Worm (Caenorhabditis elegans) whole organism, L2 larva: ENCODE results near the gene mam-5.

Experiments used
- C34F6.9 ChIP-seq: fragments of 150-350 bp; optimal IDR thresholded peaks from 2 replicates; lab custom pipeline; 2014; ENCODE audit warnings: missing biosample characterization, missing genetic modification characterization
- F13H6.1 ChIP-seq: sonication (generic microtip); optimal IDR thresholded peaks from 2 replicates; lab custom pipeline; 2016; ENCODE audit warnings: missing genetic modification characterization, missing compliant biosample characterization
- R02D3.7 ChIP-seq: fragments of 150-350 bp; optimal IDR thresholded peaks from 2 replicates; lab custom pipeline; 2014; ENCODE audit warnings: missing biosample characterization, missing genetic modification characterization
- ZK546.5 ChIP-seq: sonication (generic microtip); optimal IDR thresholded peaks from 2 replicates; lab custom pipeline; 2017; ENCODE audit warnings: missing biosample characterization, missing genetic modification characterization
- alr-1 ChIP-seq: fragments of 150-350 bp; optimal IDR thresholded peaks from 2 replicates; lab custom pipeline; 2014; ENCODE audit warnings: missing biosample characterization, missing genetic modification characterization
- aly-2 ChIP-seq: fragments of 150-350 bp; optimal IDR thresholded peaks from 2 replicates; lab custom pipeline; 2014; ENCODE audit warnings: missing biosample characterization, missing genetic modification characterization
- blmp-1 ChIP-seq: sonication (generic microtip); optimal IDR thresholded peaks from 2 replicates; lab custom pipeline; 2017; ENCODE audit warnings: missing genetic modification characterization, mild to moderate bottlenecking, missing compliant biosample characterization, antibody characterized with exemption, moderate library complexity; ENCODE audit not compliant: insufficient read depth
- ceh-16 ChIP-seq: fragments of 150-350 bp; optimal IDR thresholded peaks from 2 replicates; lab custom pipeline; 2014; ENCODE audit warnings: missing biosample characterization, missing genetic modification characterization
- ceh-82 ChIP-seq: fragments of 150-350 bp; optimal IDR thresholded peaks from 2 replicates; lab custom pipeline; 2014; ENCODE audit warnings: missing biosample characterization, missing genetic modification characterization
- crh-2 ChIP-seq: sonication (generic microtip); optimal IDR thresholded peaks from 2 replicates; lab custom pipeline; 2017; ENCODE audit warnings: missing biosample characterization, missing genetic modification characterization
- dmd-4 ChIP-seq: sonication (generic microtip); optimal IDR thresholded peaks from 2 replicates; lab custom pipeline; 2017; ENCODE audit warnings: missing biosample characterization, missing genetic modification characterization
- egl-27 ChIP-seq: sonication (generic microtip); optimal IDR thresholded peaks from 3 replicates; lab custom pipeline; 2017; ENCODE audit warnings: missing biosample characterization, missing genetic modification reagents, missing genetic modification characterization
- elt-3 ChIP-seq: sonication (generic microtip); optimal IDR thresholded peaks from 2 replicates; lab custom pipeline; 2017; ENCODE audit warnings: missing biosample characterization, missing genetic modification characterization
- fos-1 ChIP-seq: fragments of 150-350 bp; optimal IDR thresholded peaks from 2 replicates; lab custom pipeline; 2014; ENCODE audit warnings: missing biosample characterization, missing genetic modification characterization
- gmeb-1 ChIP-seq: fragments of 150-350 bp; optimal IDR thresholded peaks from 2 replicates; lab custom pipeline; 2014; ENCODE audit warnings: missing biosample characterization, missing genetic modification characterization
- lin-13 ChIP-seq: fragments of 150-350 bp; optimal IDR thresholded peaks from 2 replicates; lab custom pipeline; 2014; ENCODE audit warnings: missing biosample characterization, missing genetic modification reagents, missing genetic modification characterization
- lin-39 ChIP-seq: fragments of 150-350 bp; optimal IDR thresholded peaks from 2 replicates; lab custom pipeline; 2014; ENCODE audit warnings: missing biosample characterization, missing genetic modification reagents, missing genetic modification characterization
- lsy-2 ChIP-seq, 2 experiments: fragments of 150-350 bp in 1 of 2; sonication (generic microtip) in 1 of 2; optimal IDR thresholded peaks; 2 replicates each; lab custom pipeline; 2014 to 2017; ENCODE audit warnings: missing biosample characterization in 2 of 2, missing genetic modification characterization in 2 of 2
- mab-5 ChIP-seq: fragments of 150-350 bp; optimal IDR thresholded peaks from 2 replicates; lab custom pipeline; 2014; ENCODE audit warnings: missing biosample characterization, missing genetic modification characterization
- mbf-1 ChIP-seq: sonication (generic microtip); optimal IDR thresholded peaks from 2 replicates; lab custom pipeline; 2017; ENCODE audit warnings: missing biosample characterization, missing genetic modification characterization
- mdl-1 ChIP-seq, 2 experiments: fragments of 150-350 bp in 1 of 2; sonication (generic microtip) in 1 of 2; optimal IDR thresholded peaks; 2 replicates each; lab custom pipeline; 2017; ENCODE audit warnings: missing biosample characterization in 2 of 2, missing genetic modification characterization in 2 of 2
- nhr-10 ChIP-seq: sonication (generic microtip); optimal IDR thresholded peaks from 2 replicates; lab custom pipeline; 2017; ENCODE audit warnings: missing biosample characterization, missing genetic modification characterization
- nhr-11 ChIP-seq: fragments of 150-350 bp; optimal IDR thresholded peaks from 2 replicates; lab custom pipeline; 2014; ENCODE audit warnings: missing biosample characterization, missing genetic modification characterization
- nhr-12 ChIP-seq: fragments of 150-350 bp; optimal IDR thresholded peaks from 2 replicates; lab custom pipeline; 2014; ENCODE audit warnings: missing biosample characterization, missing genetic modification characterization
- nhr-129 ChIP-seq: fragments of 150-350 bp; optimal IDR thresholded peaks from 2 replicates; lab custom pipeline; 2014; ENCODE audit warnings: missing biosample characterization, missing genetic modification characterization
- nhr-237 ChIP-seq: fragments of 150-350 bp; optimal IDR thresholded peaks from 2 replicates; lab custom pipeline; 2014; ENCODE audit warnings: missing biosample characterization, missing genetic modification characterization
- nhr-25 ChIP-seq: fragments of 150-350 bp; sonication (generic microtip); optimal IDR thresholded peaks from 3 replicates; lab custom pipeline; 2014; ENCODE audit warnings: missing biosample characterization, missing genetic modification characterization
- nhr-6 ChIP-seq: fragments of 150-350 bp; optimal IDR thresholded peaks from 2 replicates; lab custom pipeline; 2014; ENCODE audit warnings: missing biosample characterization, missing genetic modification characterization
- nhr-77 ChIP-seq: fragments of 150-350 bp; optimal IDR thresholded peaks from 2 replicates; lab custom pipeline; 2014; ENCODE audit warnings: missing biosample characterization, missing genetic modification characterization
- peb-1 ChIP-seq: fragments of 150-350 bp; optimal IDR thresholded peaks from 2 replicates; lab custom pipeline; 2014; ENCODE audit warnings: missing biosample characterization, missing genetic modification characterization
- sem-4 ChIP-seq: fragments of 150-350 bp; optimal IDR thresholded peaks from 2 replicates; lab custom pipeline; 2014; ENCODE audit warnings: missing biosample characterization, missing genetic modification reagents, missing genetic modification characterization
- skn-1 ChIP-seq: sonication (generic microtip); optimal IDR thresholded peaks from 2 replicates; lab custom pipeline; 2017; ENCODE audit warnings: missing biosample characterization, missing genetic modification characterization
- sma-3 ChIP-seq: sonication (generic microtip); optimal IDR thresholded peaks from 2 replicates; lab custom pipeline; 2016; ENCODE audit warnings: missing genetic modification reagents, missing genetic modification characterization, missing compliant biosample characterization
- sma-9 ChIP-seq, 2 experiments: fragments of 150-350 bp in 1 of 2; sonication (generic microtip) in 1 of 2; optimal IDR thresholded peaks; 2 replicates each; lab custom pipeline; 2014 to 2016; ENCODE audit warnings: missing genetic modification characterization in 2 of 2, mild to moderate bottlenecking in 1 of 2, missing biosample characterization in 1 of 2, missing compliant biosample characterization in 1 of 2, missing genetic modification reagents in 1 of 2, moderate library complexity in 1 of 2
- snpc-4 ChIP-seq: fragments of 150-350 bp; optimal IDR thresholded peaks from 2 replicates; lab custom pipeline; 2014; ENCODE audit warnings: missing biosample characterization, missing genetic modification characterization
- unc-39 ChIP-seq: fragments of 150-350 bp; optimal IDR thresholded peaks from 2 replicates; lab custom pipeline; 2014; ENCODE audit warnings: missing biosample characterization, missing genetic modification characterization
- unc-55 ChIP-seq: fragments of 150-350 bp; sonication (generic microtip); optimal IDR thresholded peaks from 3 replicates; lab custom pipeline; 2014; ENCODE audit warnings: missing biosample characterization, missing genetic modification reagents, missing genetic modification characterization
- unc-62 ChIP-seq: fragments of 150-350 bp; optimal IDR thresholded peaks from 2 replicates; lab custom pipeline; 2014; ENCODE audit warnings: missing biosample characterization, missing genetic modification reagents, missing genetic modification characterization
- zag-1 ChIP-seq: fragments of 150-350 bp; optimal IDR thresholded peaks from 2 replicates; lab custom pipeline; 2014; ENCODE audit warnings: missing biosample characterization, missing genetic modification characterization
- ztf-1 ChIP-seq: fragments of 200-800 bp; sonication (Bioruptor generic); conservative IDR thresholded peaks from 2 replicates; pipeline ENCODE4 v1.3.6; 2022; ENCODE audit warnings: missing genetic modification characterization, missing compliant biosample characterization
- ztf-4 ChIP-seq: fragments of 150-350 bp; optimal IDR thresholded peaks from 2 replicates; lab custom pipeline; 2014; ENCODE audit warnings: missing biosample characterization, missing genetic modification characterization

Gene mam-5

DNA sequence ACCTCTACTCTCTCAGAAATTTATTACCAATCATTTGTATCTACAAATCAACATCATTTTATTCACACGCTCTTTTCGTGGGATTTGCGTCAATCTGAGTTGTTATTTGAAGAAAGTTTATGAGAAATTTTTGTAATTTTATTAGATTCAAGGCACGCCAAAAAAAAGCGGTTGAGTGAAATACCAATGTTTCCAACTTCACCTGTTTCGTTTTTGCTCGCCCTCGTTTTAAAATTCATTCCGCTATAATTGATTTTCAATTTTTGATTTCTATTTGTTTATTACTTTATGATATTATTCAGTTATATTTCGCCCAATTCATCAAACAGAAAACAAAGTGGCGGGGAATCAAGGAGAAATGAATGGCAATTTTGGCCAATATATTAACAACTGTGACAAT lies 48.3 kb downstream of the mam-5 start, which contains the start of gene K08H10.10:
Gene K08H10.10 (plus strand): TSS at position 301 of the 400 bp plus-strand sequence.
- TF ChIP-seq sma-9 (GFP tag; optimal IDR thresholded peaks at IDR 0.05; lab: Kevin White, UChicago) (no peak), sma-9 (tag; optimal IDR thresholded peaks at IDR 0.05; lab: Kevin White, UChicago) (no peak), F13H6.1 (tag; lab: Kevin White, UChicago) (no peak), lin-39 (no peak), nhr-10 (no peak), sma-3 (no peak), zag-1 (tag; lab: Kevin White, UChicago) (no peak), lsy-2 (tag; optimal IDR thresholded peaks at IDR 0.05; lab: Kevin White, UChicago) (no peak), mbf-1 (tag; lab: Kevin White, UChicago) (no peak), sem-4 (tag; lab: Kevin White, UChicago) (no peak), unc-62 (GFP tag; lab: Kevin White, UChicago) (no peak), alr-1 (tag; lab: Kevin White, UChicago) (no peak), nhr-77 (tag; lab: Kevin White, UChicago) (no peak), aly-2 (tag; lab: Kevin White, UChicago) (no peak), lin-13 (GFP tag; lab: Kevin White, UChicago) (no peak), nhr-11 (no peak), unc-55 (GFP tag; lab: Kevin White, UChicago) (no peak), C34F6.9 (tag; lab: Kevin White, UChicago) (no peak), ceh-82 (no peak), R02D3.7 (tag; lab: Kevin White, UChicago) (no peak)

DNA sequence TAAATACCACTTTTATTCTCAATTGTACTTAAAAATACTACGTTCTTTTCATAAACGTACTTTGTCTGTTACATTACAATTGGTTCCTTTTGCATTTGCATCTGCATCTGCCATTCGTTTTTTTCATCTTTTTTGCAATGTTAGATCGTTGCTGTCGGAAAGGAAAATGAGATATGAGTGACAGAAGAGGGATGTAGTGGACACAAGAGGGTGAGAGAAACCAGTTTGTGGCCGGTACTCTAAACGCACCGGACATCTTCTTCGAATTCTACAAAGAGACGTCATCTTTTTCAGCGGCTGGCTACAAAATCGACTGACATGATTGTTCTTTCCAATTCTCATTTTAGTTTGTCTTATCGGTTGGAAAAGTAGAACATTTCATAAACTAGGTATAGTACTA lies 50.2 kb downstream of the mam-5 start:
- TF ChIP-seq zag-1 (tag; lab: Kevin White, UChicago) (no peak), ZK546.5 (tag; lab: Kevin White, UChicago) (no peak), blmp-1 (tag; lab: Kevin White, UChicago) (peak; percentile 55), mab-5 (no peak), sma-9 (GFP tag; optimal IDR thresholded peaks at IDR 0.05; lab: Kevin White, UChicago) (peak; percentile 52), sma-9 (tag; optimal IDR thresholded peaks at IDR 0.05; lab: Kevin White, UChicago) (no peak), aly-2 (tag; lab: Kevin White, UChicago) (no peak), gmeb-1 (tag; lab: Kevin White, UChicago) (no peak), sma-3 (no peak), nhr-77 (tag; lab: Kevin White, UChicago) (no peak), nhr-25 (tag; lab: Kevin White, UChicago) (peak; percentile 60), fos-1 (no peak), ztf-1 (GFP tag; lab: Robert Waterston, UW) (no peak), sem-4 (tag; lab: Kevin White, UChicago) (no peak), dmd-4 (tag; lab: Kevin White, UChicago) (no peak), snpc-4 (tag; lab: Kevin White, UChicago) (no peak), nhr-237 (tag; lab: Kevin White, UChicago) (no peak), ztf-4 (tag; lab: Kevin White, UChicago) (no peak), elt-3 (tag; lab: Kevin White, UChicago) (no peak), alr-1 (tag; lab: Kevin White, UChicago) (no peak), nhr-12 (tag; lab: Kevin White, UChicago) (no peak), ceh-16 (tag; lab: Kevin White, UChicago) (no peak), crh-2 (tag; lab: Kevin White, UChicago) (peak; percentile 38), C34F6.9 (tag; lab: Kevin White, UChicago) (no peak), nhr-11 (no peak), unc-39 (tag; lab: Kevin White, UChicago) (no peak), peb-1 (tag; lab: Kevin White, UChicago) (no peak), lin-13 (GFP tag; lab: Kevin White, UChicago) (no peak), egl-27 (tag; lab: Kevin White, UChicago) (no peak), nhr-6 (tag; lab: Kevin White, UChicago) (peak; percentile 41), lin-39 (no peak), nhr-10 (no peak), nhr-129 (tag; lab: Kevin White, UChicago) (peak; percentile 12), skn-1 (tag; lab: Kevin White, UChicago) (no peak), mdl-1 (tag; optimal IDR thresholded peaks at IDR 0.05; lab: Kevin White, UChicago) (no peak)
